Worm (Caenorhabditis elegans): ENCODE results near the gene npp-25.

DNA sequence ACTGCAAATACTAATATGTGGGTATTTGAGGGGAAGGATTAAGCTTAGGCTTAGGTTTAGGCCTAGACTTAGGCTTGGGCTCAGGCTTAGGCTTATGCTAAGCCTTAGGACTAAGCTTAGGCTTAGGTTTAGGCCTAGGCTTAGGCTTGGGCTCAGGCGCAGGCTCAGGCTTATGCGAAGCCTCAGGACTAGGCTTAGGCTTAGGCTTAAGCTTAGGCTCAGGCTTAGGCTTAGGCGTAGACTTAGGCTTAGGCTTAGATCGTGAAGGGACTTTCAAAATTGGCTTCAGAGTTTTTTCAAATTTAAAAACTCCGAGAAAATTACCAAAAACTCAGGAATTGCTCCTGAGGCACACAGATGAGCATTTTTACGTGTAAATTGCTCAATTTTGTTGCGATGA is 19.3 kb upstream of the npp-25 start:
- TF ChIP-seq flt-1 (GFP tag; IDR thresholded peaks at IDR 0.05) (no peak), hmg-4 (GFP tag; optimal IDR thresholded peaks at IDR 0.05) (no peak), tbx-37 (GFP tag; conservative IDR thresholded peaks at IDR 0.05) (no peak), ceh-13 (GFP tag; optimal IDR thresholded peaks at IDR 0.05) (no peak), scrt-1 (GFP tag; IDR thresholded peaks at IDR 0.05) (no peak), ama-1 (optimal IDR thresholded peaks at IDR 0.05) (no peak), pes-1 (GFP tag; IDR thresholded peaks at IDR 0.05) (no peak), ceh-36 (tag; optimal IDR thresholded peaks at IDR 0.05) (peak; percentile 89)

Data from whole organism, early embryonic.